Worm (Caenorhabditis elegans) whole organism, late embryonic: Measurements from ENCODE around the gene ZC449.1.

Source experiments
- C38D4.7 ChIP-seq: fragments of 200-800 bp; sonication (Bioruptor generic); optimal IDR thresholded peaks from 2 replicates; lab custom pipeline; 2018; ENCODE audit warnings: mild to moderate bottlenecking, missing genetic modification characterization, moderate library complexity, missing compliant biosample characterization
- ceh-31 ChIP-seq: sonication (generic microtip); optimal IDR thresholded peaks from 2 replicates; lab custom pipeline; 2016; ENCODE audit warnings: missing genetic modification characterization, missing compliant biosample characterization
- nhr-11 ChIP-seq: fragments of 150-350 bp; optimal IDR thresholded peaks from 2 replicates; lab custom pipeline; 2014; ENCODE audit warnings: missing biosample characterization, missing genetic modification characterization
- pag-3 ChIP-seq: sonication (generic microtip); optimal IDR thresholded peaks from 2 replicates; lab custom pipeline; 2016; ENCODE audit warnings: missing compliant biosample characterization, missing genetic modification characterization, borderline replicate concordance

- TF ChIP-seq nhr-11 (tag; lab: Kevin White, UChicago) (no peak), ceh-31 (no peak), C38D4.7 (GFP tag; lab: Kevin White, UChicago) (no peak), pag-3 (tag; lab: Kevin White, UChicago) (no peak)
Observed at ce11 chrX:5027923-5028592, 3.8 kb downstream of the ZC449.1 start.
